Worm (Caenorhabditis elegans): Measurements from ENCODE around the gene C04F5.2.

Gene C04F5.2

DNA sequence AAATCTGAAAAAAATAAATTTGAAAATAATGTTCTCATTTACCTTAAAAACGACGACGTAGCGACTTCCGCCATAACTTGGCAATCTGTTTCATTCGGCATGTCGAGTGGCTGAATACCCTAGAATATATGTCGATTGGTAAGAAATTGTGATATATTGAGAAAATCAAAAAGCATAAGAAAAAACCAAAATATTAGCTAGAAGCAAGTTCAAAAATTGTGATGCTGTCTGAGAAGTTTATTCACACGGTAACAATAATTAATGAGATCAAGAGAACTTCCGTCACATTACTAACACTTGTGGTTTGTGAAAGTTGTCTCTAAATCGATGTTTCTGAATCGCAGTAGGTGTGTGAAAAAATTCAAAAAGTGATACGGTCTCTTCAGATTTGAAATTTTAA, 5.1 kb upstream of the C04F5.2 start, which contains the start of gene srab-1:
Gene srab-1, minus strand, starts transcription at position 101 of the 400 bp plus-strand sequence.
- no peak for TF ChIP-seq mdl-1 (tag; optimal IDR thresholded peaks at IDR 0.05)

DNA sequence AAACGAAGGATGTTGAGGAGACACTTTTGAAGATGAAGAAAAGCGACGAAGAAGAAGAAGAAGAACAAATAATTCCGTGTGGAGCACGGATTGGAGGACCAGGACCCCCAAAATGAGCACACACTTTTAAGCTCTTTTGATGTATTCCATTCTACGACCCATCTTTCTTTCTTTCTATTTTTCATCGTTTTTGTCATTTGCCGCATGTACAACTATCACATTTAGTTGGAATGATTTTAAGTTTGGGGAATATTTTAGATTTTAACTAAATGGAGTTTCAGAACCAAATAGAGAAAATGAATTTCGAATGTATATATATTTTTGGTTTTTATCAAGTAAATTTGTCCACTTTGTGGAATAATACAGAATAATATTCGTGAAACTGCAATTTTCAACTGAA, 2.0 kb upstream of the C04F5.2 start, which contains the start of gene unc-46:
Gene unc-46, minus strand, starts transcription at position 101 of the 400 bp plus-strand sequence.
- TF ChIP-seq ztf-4 (tag; optimal IDR thresholded peaks at IDR 0.05) (no peak), ceh-9 (tag; optimal IDR thresholded peaks at IDR 0.05) (no peak), zag-1 (tag; optimal IDR thresholded peaks at IDR 0.05) (no peak), egl-27 (tag; optimal IDR thresholded peaks at IDR 0.05) (no peak), nhr-11 (tag; optimal IDR thresholded peaks at IDR 0.05) (no peak), eor-1 (tag; optimal IDR thresholded peaks at IDR 0.05) (no peak), nhr-76 (tag; optimal IDR thresholded peaks at IDR 0.05) (no peak), daf-12 (tag; optimal IDR thresholded peaks at IDR 0.05) (no peak), tbx-2 (tag; optimal IDR thresholded peaks at IDR 0.05) (no peak), lin-39 (tag; optimal IDR thresholded peaks at IDR 0.05) (no peak), fkh-2 (tag; optimal IDR thresholded peaks at IDR 0.05) (no peak), hmg-11 (tag; optimal IDR thresholded peaks at IDR 0.05) (no peak), ceh-28 (tag; optimal IDR thresholded peaks at IDR 0.05) (no peak), pqm-1 (tag; optimal IDR thresholded peaks at IDR 0.05) (no peak), nhr-237 (tag; optimal IDR thresholded peaks at IDR 0.05) (no peak), elt-3 (tag; optimal IDR thresholded peaks at IDR 0.05) (no peak)

DNA sequence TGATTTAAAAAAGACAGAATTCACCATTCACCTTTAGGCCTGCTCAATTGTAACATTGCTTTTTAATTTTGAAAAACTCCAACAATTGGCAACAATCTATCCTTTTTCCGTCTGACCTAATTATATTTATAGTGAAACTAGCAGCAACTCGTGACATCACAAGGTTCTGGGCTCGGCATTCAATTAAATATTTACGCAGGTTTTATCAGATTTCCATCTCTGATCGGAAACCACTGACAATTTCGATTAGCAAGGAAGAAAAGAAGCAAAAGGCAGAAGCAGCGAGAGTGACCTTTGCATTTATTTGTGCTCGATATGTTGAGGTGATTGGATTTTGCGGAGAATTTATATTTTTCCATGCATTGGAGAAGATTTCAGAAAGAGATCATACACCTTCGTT, 6.5 kb downstream of the C04F5.2 start:
- TF ChIP-seq elt-1 (tag; optimal IDR thresholded peaks at IDR 0.05): peak; percentile 18
- no peak for TF ChIP-seq zag-1 (tag; optimal IDR thresholded peaks at IDR 0.05)
- peak; percentile 20 for TF ChIP-seq fkh-10 (GFP tag; optimal IDR thresholded peaks at IDR 0.05)

DNA sequence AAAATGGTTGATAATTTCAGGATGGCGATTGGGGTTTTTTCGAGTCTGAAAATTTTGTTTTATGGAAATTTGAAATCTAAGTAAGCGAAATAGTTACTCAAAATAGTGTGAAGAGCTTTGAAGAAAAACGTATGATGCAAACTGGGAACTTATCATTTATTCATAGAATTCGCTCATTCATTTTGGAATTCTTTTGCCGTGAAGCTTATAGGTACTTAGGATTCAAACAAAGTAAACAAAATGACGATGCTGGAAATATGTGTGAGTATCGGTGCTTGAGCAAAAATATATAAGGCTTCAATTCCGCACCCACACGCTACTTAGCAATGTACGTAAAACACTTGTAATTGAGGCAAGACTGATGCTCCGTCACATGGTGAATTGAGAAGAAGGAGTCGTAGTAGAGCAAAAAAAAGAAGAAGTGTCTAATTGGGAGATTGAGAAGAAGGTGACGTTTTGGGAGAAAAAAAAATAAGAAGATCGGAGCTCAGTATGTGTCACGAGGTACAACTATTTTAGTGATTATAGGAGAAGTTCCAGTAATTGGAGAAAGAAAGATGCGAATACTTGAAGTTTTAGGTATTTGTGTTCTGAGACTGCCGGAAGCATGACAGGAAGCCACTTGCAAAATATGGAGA, 7.3 kb downstream of the C04F5.2 start, which contains the start of gene glb-32:
Gene glb-32, minus strand, starts transcription at position 51 of the 638 bp plus-strand sequence.
- TF ChIP-seq nhr-43 (tag; optimal IDR thresholded peaks at IDR 0.05; ENCODE audit: poor library complexity, severe bottlenecking) (no peak), lin-39 (tag; optimal IDR thresholded peaks at IDR 0.05) (no peak), unc-62 (GFP tag; optimal IDR thresholded peaks at IDR 0.05) (no peak), tbx-2 (tag; optimal IDR thresholded peaks at IDR 0.05) (no peak), zag-1 (tag; optimal IDR thresholded peaks at IDR 0.05) (no peak), jun-1 (tag; optimal IDR thresholded peaks at IDR 0.05) (no peak), pha-4 (tag; optimal IDR thresholded peaks at IDR 0.05) (no peak)

DNA sequence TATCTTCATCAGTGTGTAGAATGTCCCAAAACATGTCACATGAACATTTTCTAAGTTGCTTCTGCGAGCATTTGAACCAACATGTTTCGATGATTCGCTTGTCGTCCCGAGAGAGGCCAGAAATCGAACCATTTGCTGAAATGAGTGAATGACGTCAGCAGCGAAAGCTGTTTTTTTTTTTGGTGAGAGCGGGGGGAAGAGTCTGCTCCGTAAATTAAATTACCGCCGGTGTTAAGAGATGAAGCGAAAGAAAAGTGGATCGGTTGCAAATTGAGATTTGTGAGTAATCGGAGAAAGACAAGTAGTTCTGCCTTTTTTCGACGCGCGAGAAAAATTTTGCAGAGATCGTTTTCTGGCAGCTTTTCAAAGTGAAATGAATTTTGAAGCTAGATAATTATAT, 8.6 kb downstream of the C04F5.2 start:
- TF ChIP-seq ceh-28 (tag; optimal IDR thresholded peaks at IDR 0.05): no peak
- no peak for TF ChIP-seq zag-1 (tag; optimal IDR thresholded peaks at IDR 0.05)
- TF ChIP-seq ceh-82 (tag; optimal IDR thresholded peaks at IDR 0.05): no peak
- no peak for TF ChIP-seq elt-1 (tag; optimal IDR thresholded peaks at IDR 0.05)
- no peak for TF ChIP-seq nhr-23 (tag; optimal IDR thresholded peaks at IDR 0.05)
- TF ChIP-seq nhr-237 (tag; optimal IDR thresholded peaks at IDR 0.05): no peak
- TF ChIP-seq nhr-67 (tag; optimal IDR thresholded peaks at IDR 0.05): no peak
- no peak for TF ChIP-seq pha-4 (tag; optimal IDR thresholded peaks at IDR 0.05)
- TF ChIP-seq pqm-1 (tag; optimal IDR thresholded peaks at IDR 0.05): no peak

DNA sequence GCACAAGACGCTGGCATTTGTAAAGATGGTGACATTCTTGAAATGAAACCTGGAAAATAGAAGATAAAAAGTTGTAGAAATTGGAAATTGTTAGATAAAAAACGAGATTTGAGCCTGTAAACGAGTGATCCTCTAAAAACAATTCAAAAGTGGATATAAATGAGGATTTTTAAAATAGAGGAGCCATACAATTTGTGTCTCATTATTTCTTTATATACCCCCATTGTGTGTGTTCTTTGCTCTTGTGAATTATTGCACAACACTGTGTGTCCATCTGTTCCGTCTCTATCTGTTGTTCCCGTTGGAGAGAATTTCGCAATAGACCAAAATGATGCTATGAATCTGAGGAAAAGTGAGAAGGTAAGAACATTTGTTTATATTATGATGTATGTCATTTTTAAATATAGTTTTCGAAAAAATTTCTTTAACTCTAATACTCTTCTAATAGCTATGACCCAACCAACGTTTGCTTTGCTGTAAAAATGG, 10.0 kb downstream of the C04F5.2 start, which contains the start of gene Y58A7A.5:
Gene Y58A7A.5, minus strand, starts transcription at position 51 of the 486 bp plus-strand sequence.
- TF ChIP-seq hmg-11 (tag; optimal IDR thresholded peaks at IDR 0.05): no peak
- TF ChIP-seq nhr-43 (tag; optimal IDR thresholded peaks at IDR 0.05; ENCODE audit: poor library complexity, severe bottlenecking): no peak
- TF ChIP-seq ceh-28 (tag; optimal IDR thresholded peaks at IDR 0.05): peak; percentile 3
- TF ChIP-seq tbx-2 (tag; optimal IDR thresholded peaks at IDR 0.05): no peak
- peak; percentile 28 for TF ChIP-seq pha-4 (tag; optimal IDR thresholded peaks at IDR 0.05)
- no peak for TF ChIP-seq elt-3 (tag; optimal IDR thresholded peaks at IDR 0.05)
- TF ChIP-seq nfya-1 (tag; optimal IDR thresholded peaks at IDR 0.05; ENCODE audit: insufficient read depth): peak; percentile 22
- peak; percentile 26 for TF ChIP-seq lin-39 (tag; optimal IDR thresholded peaks at IDR 0.05)
